Worm (Caenorhabditis elegans) whole organism, early embryonic: ENCODE results near the gene F52B10.3.

Experiments used
- B0310.2 ChIP-seq: sonication (generic microtip); optimal IDR thresholded peaks from 2 replicates; lab custom pipeline; 2016; ENCODE audit warnings: mild to moderate bottlenecking, missing genetic modification characterization, missing compliant biosample characterization
- F13C5.2 ChIP-seq: sonication (generic microtip); optimal IDR thresholded peaks from 2 replicates; lab custom pipeline; 2017; ENCODE audit warnings: mild to moderate bottlenecking, missing genetic modification characterization, inconsistent platforms, missing compliant biosample characterization
- aly-1 ChIP-seq: sonication (generic microtip); optimal IDR thresholded peaks from 2 replicates; lab custom pipeline; 2016; ENCODE audit warnings: missing genetic modification characterization, missing compliant biosample characterization
- ama-1 ChIP-seq: fragments of 150-350 bp; optimal IDR thresholded peaks from 2 replicates; lab custom pipeline; 2014
- flt-1 ChIP-seq: fragments of 200-800 bp; sonication (Bioruptor generic); IDR thresholded peaks from 2 replicates; pipeline ENCODE4 v1.3.6; 2022; ENCODE audit warnings: missing genetic modification characterization, missing compliant biosample characterization
- hnd-1 ChIP-seq: sonication (generic microtip); optimal IDR thresholded peaks from 2 replicates; lab custom pipeline; 2016; ENCODE audit warnings: missing genetic modification characterization, missing compliant biosample characterization
- scrt-1 ChIP-seq: fragments of 200-800 bp; sonication (Bioruptor generic); IDR thresholded peaks from 2 replicates; pipeline ENCODE4 v1.3.6; 2022; ENCODE audit warnings: missing genetic modification characterization, missing compliant biosample characterization
- tbx-37 ChIP-seq: fragments of 200-800 bp; sonication (Bioruptor generic); conservative IDR thresholded peaks from 2 replicates; pipeline ENCODE4 v1.3.6; 2022; ENCODE audit warnings: missing genetic modification reagents, missing genetic modification characterization, missing compliant biosample characterization

DNA sequence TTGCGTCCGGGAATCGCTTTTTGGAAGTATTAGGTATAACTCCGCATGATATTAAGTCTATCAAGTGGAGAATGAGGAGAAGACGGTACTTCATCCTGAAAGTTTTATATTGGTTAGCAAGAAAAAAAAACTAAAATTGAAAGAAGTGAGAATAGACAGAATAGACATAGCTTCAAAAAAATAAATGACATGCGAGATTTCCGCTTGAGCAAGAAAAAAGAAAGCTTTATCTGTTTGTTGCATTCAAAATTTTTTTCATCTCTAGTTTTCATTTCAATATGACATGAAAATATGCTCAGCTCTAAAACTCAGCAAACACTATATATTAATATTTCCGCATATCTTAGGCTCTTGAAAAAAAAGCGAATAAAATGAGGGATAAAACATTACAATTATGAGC lies 25.7 kb upstream of the F52B10.3 start, which contains the start of gene hst-3.2:
- TF ChIP-seq hnd-1 (tag; lab: Kevin White, UChicago) (no peak), F13C5.2 (tag; lab: Kevin White, UChicago) (no peak), aly-1 (tag; lab: Kevin White, UChicago) (no peak), tbx-37 (no peak), B0310.2 (tag; lab: Kevin White, UChicago) (no peak), ama-1 (lab: Kevin White, UChicago) (no peak), scrt-1 (GFP tag; lab: Robert Waterston, UW) (no peak), flt-1 (no peak)
